Fruit fly (Drosophila melanogaster): Measurements from ENCODE around the gene CG32212.

CG32212 gene

dm6 chr3L:19516547-19516946 lies 29.2 kb downstream of the CG32212 start (continued):
- peak; percentile 49 for TF ChIP-seq CG12299 (tag; optimal IDR thresholded peaks at IDR 0.05)
- TF ChIP-seq Side (GFP tag; optimal IDR thresholded peaks at IDR 0.05) = peak; percentile 94
- peak; percentile 84 for TF ChIP-seq Vsx1 (GFP tag; optimal IDR thresholded peaks at IDR 0.05)
- TF ChIP-seq CG9215 (GFP tag; IDR thresholded peaks at IDR 0.05) = peak; percentile 80
- peak; percentile 90 for TF ChIP-seq CG4328 (GFP tag; optimal IDR thresholded peaks at IDR 0.05)
- peak; percentile 88 for TF ChIP-seq Abd-B (GFP tag; optimal IDR thresholded peaks at IDR 0.05)
- TF ChIP-seq Hmr (GFP tag; optimal IDR thresholded peaks at IDR 0.05) = peak; percentile 92
- peak; percentile 81 for TF ChIP-seq cato (GFP tag; optimal IDR thresholded peaks at IDR 0.05; ENCODE audit: borderline replicate concordance)
- TF ChIP-seq E2f1 (GFP tag; IDR thresholded peaks at IDR 0.05) = peak; percentile 88
- peak; percentile 85 for TF ChIP-seq CG4820 (GFP tag; optimal IDR thresholded peaks at IDR 0.05)
- TF ChIP-seq Sin3A (optimal IDR thresholded peaks at IDR 0.05) = no peak
- TF ChIP-seq NC2β (GFP tag; optimal IDR thresholded peaks at IDR 0.05) = peak; percentile 93
- TF ChIP-seq CG10209 (GFP tag; optimal IDR thresholded peaks at IDR 0.05) = peak; percentile 86
- TF ChIP-seq cad (GFP tag; optimal IDR thresholded peaks at IDR 0.05) = no peak
- TF ChIP-seq fd64A (GFP tag; optimal IDR thresholded peaks at IDR 0.05) = peak; percentile 47
- peak; percentile 80; the same call in 1 of the 2 replicates for TF ChIP-seq Ada2b (GFP tag; IDR thresholded peaks at IDR 0.05)
- peak; percentile 92 for TF ChIP-seq dysf (GFP tag; IDR thresholded peaks at IDR 0.05)
- TF ChIP-seq CG6813 (GFP tag; optimal IDR thresholded peaks at IDR 0.05) = peak; percentile 76
- TF ChIP-seq CoRest (tag; optimal IDR thresholded peaks at IDR 0.05) = peak; percentile 83
- peak; percentile 79 for TF ChIP-seq CG2712 (tag; optimal IDR thresholded peaks at IDR 0.05)
- peak; percentile 19 for TF ChIP-seq Spps (tag; optimal IDR thresholded peaks at IDR 0.05)
- TF ChIP-seq kni (GFP tag; optimal IDR thresholded peaks at IDR 0.05) = peak; percentile 75
- peak; percentile 45 for TF ChIP-seq CG9437 (GFP tag; optimal IDR thresholded peaks at IDR 0.05)
- TF ChIP-seq ap (GFP tag; IDR thresholded peaks at IDR 0.05) = peak; percentile 79
- TF ChIP-seq CG2678 (tag; optimal IDR thresholded peaks at IDR 0.05) = no peak
- TF ChIP-seq CG5245 (GFP tag; optimal IDR thresholded peaks at IDR 0.05) = peak; percentile 87
- TF ChIP-seq eve (GFP tag; optimal IDR thresholded peaks at IDR 0.05) = no peak
- peak; percentile 49 for TF ChIP-seq CG7928 (GFP tag; optimal IDR thresholded peaks at IDR 0.05)
- TF ChIP-seq HmgD (GFP tag; optimal IDR thresholded peaks at IDR 0.05) = peak; percentile 97
- peak; percentile 91 for TF ChIP-seq CG30431 (GFP tag; optimal IDR thresholded peaks at IDR 0.05)
- TF ChIP-seq fd3F (GFP tag; optimal IDR thresholded peaks at IDR 0.05) = peak; percentile 79
- TF ChIP-seq CG10979 (tag; optimal IDR thresholded peaks at IDR 0.05) = no peak
- TF ChIP-seq CG34376 (GFP tag; optimal IDR thresholded peaks at IDR 0.05) = peak; percentile 85
- peak; percentile 92 for TF ChIP-seq Dad (GFP tag; optimal IDR thresholded peaks at IDR 0.05)
- TF ChIP-seq Optix (GFP tag; IDR thresholded peaks at IDR 0.05) = peak; percentile 90
- TF ChIP-seq oc (tag; optimal IDR thresholded peaks at IDR 0.05) = peak; percentile 44
- TF ChIP-seq cg (GFP tag; optimal IDR thresholded peaks at IDR 0.05) = no peak
- TF ChIP-seq CG9727 (GFP tag; optimal IDR thresholded peaks at IDR 0.05) = peak; percentile 88
- TF ChIP-seq sr (GFP tag; IDR thresholded peaks at IDR 0.05) = peak; percentile 93
- TF ChIP-seq CG10959 (GFP tag; IDR thresholded peaks at IDR 0.05) = peak; percentile 72
- peak; percentile 87 for TF ChIP-seq ind (GFP tag; optimal IDR thresholded peaks at IDR 0.05)
- TF ChIP-seq ERR (GFP tag; optimal IDR thresholded peaks at IDR 0.05) = peak; percentile 86
- TF ChIP-seq CG17912 (GFP tag; optimal IDR thresholded peaks at IDR 0.05) = peak; percentile 89
- peak; percentile 99 for TF ChIP-seq CG11456 (GFP tag; IDR thresholded peaks at IDR 0.05)
- peak; percentile 92 for TF ChIP-seq CG1233 (GFP tag; optimal IDR thresholded peaks at IDR 0.05)
- TF ChIP-seq CG1792 (GFP tag; optimal IDR thresholded peaks at IDR 0.05) = peak; percentile 79
- peak; percentile 77 for TF ChIP-seq amos (GFP tag; IDR thresholded peaks at IDR 0.05; ENCODE audit: partially characterized antibody)
- TF ChIP-seq ac (GFP tag; optimal IDR thresholded peaks at IDR 0.05) = peak; percentile 27
- TF ChIP-seq TFAM (GFP tag; optimal IDR thresholded peaks at IDR 0.05) = peak; percentile 27
- peak; percentile 97 for TF ChIP-seq sob (GFP tag; IDR thresholded peaks at IDR 0.05)
- TF ChIP-seq Hand (GFP tag; optimal IDR thresholded peaks at IDR 0.05) = no peak
